Fruit fly (Drosophila melanogaster) whole organism, embryonic: ENCODE measurements around the gene CG34284.

Source experiments
- ATbp ChIP-seq: fragments of 200-800 bp; sonication (Bioruptor generic); optimal IDR thresholded peaks from 2 replicates; lab custom pipeline; 2017; ENCODE audit warnings: missing biosample characterization, mild to moderate bottlenecking, missing genetic modification characterization, missing genetic modification reagents
- Aef1 ChIP-seq: fragments of 200-800 bp; sonication (Bioruptor generic); IDR thresholded peaks from 3 replicates; pipeline ENCODE4 v1.3.6; 2022; ENCODE audit warnings: missing biosample characterization, missing genetic modification characterization
- Atf-2 ChIP-seq: fragments of 200-800 bp; sonication (Bioruptor generic); optimal IDR thresholded peaks from 2 replicates; lab custom pipeline; 2016; ENCODE audit warnings: missing biosample characterization, missing genetic modification characterization
- B-H2 ChIP-seq: fragments of 200-800 bp; sonication (Bioruptor generic); optimal IDR thresholded peaks from 2 replicates; lab custom pipeline; 2018; ENCODE audit warnings: missing biosample characterization, mild to moderate bottlenecking, missing genetic modification characterization
- Bgb ChIP-seq: fragments of 200-800 bp; sonication (Bioruptor generic); IDR thresholded peaks from 2 replicates; pipeline ENCODE4 v1.3.6; 2022; ENCODE audit warnings: missing biosample characterization, missing genetic modification characterization; ENCODE audit not compliant: partially characterized antibody
- CG10431 ChIP-seq: fragments of 200-800 bp; sonication (Bioruptor generic); optimal IDR thresholded peaks from 3 replicates; lab custom pipeline; 2018; ENCODE audit warnings: missing biosample characterization, mild to moderate bottlenecking, missing genetic modification characterization
- CG10462 ChIP-seq: fragments of 200-800 bp; sonication (Bioruptor generic); optimal IDR thresholded peaks from 2 replicates; lab custom pipeline; 2016; ENCODE audit warnings: missing biosample characterization, missing genetic modification characterization
- CG12942 ChIP-seq: fragments of 200-800 bp; sonication (Bioruptor generic); optimal IDR thresholded peaks from 3 replicates; lab custom pipeline; 2016; ENCODE audit warnings: missing biosample characterization, missing genetic modification characterization
- CG15601 ChIP-seq: fragments of 200-800 bp; sonication (Bioruptor generic); optimal IDR thresholded peaks from 3 replicates; lab custom pipeline; 2019; ENCODE audit warnings: missing biosample characterization, mild to moderate bottlenecking, missing genetic modification characterization, moderate library complexity
- CG15696 ChIP-seq: fragments of 200-800 bp; sonication (Bioruptor generic); optimal IDR thresholded peaks from 2 replicates; lab custom pipeline; 2019; ENCODE audit warnings: missing biosample characterization, mild to moderate bottlenecking, missing genetic modification characterization, moderate library complexity
- CG16813 ChIP-seq: fragments of 200-800 bp; sonication (Bioruptor generic); IDR thresholded peaks from 3 replicates; pipeline ENCODE4 v1.3.6; 2022; ENCODE audit warnings: missing biosample characterization, missing genetic modification characterization; ENCODE audit not compliant: partially characterized antibody
- CG1832 ChIP-seq: fragments of 200-800 bp; sonication (Bioruptor generic); optimal IDR thresholded peaks from 2 replicates; lab custom pipeline; 2017; ENCODE audit warnings: missing biosample characterization, mild to moderate bottlenecking, missing genetic modification characterization, inconsistent platforms
- CG2199 ChIP-seq: fragments of 200-800 bp; sonication (Bioruptor generic); IDR thresholded peaks from 3 replicates; pipeline ENCODE4 v1.3.6; 2022; ENCODE audit warnings: missing biosample characterization, missing genetic modification characterization
- CG33557 ChIP-seq: fragments of 200-800 bp; sonication (Bioruptor generic); optimal IDR thresholded peaks from 2 replicates; lab custom pipeline; 2019; ENCODE audit warnings: missing biosample characterization, mild to moderate bottlenecking, missing genetic modification characterization, moderate library complexity
- CG34224 ChIP-seq: fragments of 200-800 bp; sonication (Bioruptor generic); IDR thresholded peaks from 3 replicates; pipeline ENCODE4 v1.3.6; 2022; ENCODE audit warnings: missing biosample characterization, missing genetic modification characterization; ENCODE audit not compliant: partially characterized antibody
- CG42726 ChIP-seq: fragments of 200-800 bp; sonication (Bioruptor generic); IDR thresholded peaks from 2 replicates; pipeline ENCODE4 v1.3.6; 2022; ENCODE audit warnings: missing biosample characterization, missing genetic modification characterization; ENCODE audit not compliant: partially characterized antibody
- CG4360 ChIP-seq: fragments of 200-800 bp; sonication (Bioruptor generic); IDR thresholded peaks from 2 replicates; pipeline ENCODE4 v1.3.6; 2022; ENCODE audit warnings: missing biosample characterization, missing genetic modification characterization
- CG4424 ChIP-seq: fragments of 200-800 bp; sonication (Bioruptor generic); optimal IDR thresholded peaks from 3 replicates; lab custom pipeline; 2016; ENCODE audit warnings: missing biosample characterization, missing genetic modification characterization
- CG6683 ChIP-seq: fragments of 200-800 bp; sonication (Bioruptor generic); optimal IDR thresholded peaks from 2 replicates; lab custom pipeline; 2017; ENCODE audit warnings: missing biosample characterization, mild to moderate bottlenecking, missing genetic modification characterization, missing genetic modification reagents
- CG7839 ChIP-seq: fragments of 200-800 bp; sonication (Bioruptor generic); optimal IDR thresholded peaks from 3 replicates; lab custom pipeline; 2018; ENCODE audit warnings: missing biosample characterization, mild to moderate bottlenecking, missing genetic modification characterization, moderate library complexity
- CG7928 ChIP-seq: fragments of 200-800 bp; sonication (Bioruptor generic); optimal IDR thresholded peaks from 2 replicates; lab custom pipeline; 2017; ENCODE audit warnings: missing biosample characterization, mild to moderate bottlenecking, missing genetic modification characterization
- CG9609 ChIP-seq: fragments of 200-800 bp; sonication (Bioruptor generic); optimal IDR thresholded peaks from 3 replicates; lab custom pipeline; 2016; ENCODE audit warnings: missing biosample characterization, missing genetic modification characterization
- CG9797 ChIP-seq: fragments of 200-800 bp; sonication (Bioruptor generic); optimal IDR thresholded peaks from 3 replicates; lab custom pipeline; 2018; ENCODE audit warnings: missing biosample characterization, mild to moderate bottlenecking, missing genetic modification characterization
- CHES-1-like ChIP-seq: fragments of 200-800 bp; sonication (Bioruptor generic); optimal IDR thresholded peaks from 2 replicates; lab custom pipeline; 2016; ENCODE audit warnings: missing biosample characterization, missing genetic modification characterization
- Doc3 ChIP-seq: fragments of 200-800 bp; sonication (Bioruptor generic); IDR thresholded peaks from 3 replicates; pipeline ENCODE4 v1.3.6; 2022; ENCODE audit warnings: missing biosample characterization, missing genetic modification characterization; ENCODE audit not compliant: partially characterized antibody
- Ets97D ChIP-seq: fragments of 200-800 bp; sonication (Bioruptor generic); optimal IDR thresholded peaks from 3 replicates; lab custom pipeline; 2016; ENCODE audit warnings: missing biosample characterization, missing genetic modification characterization
- Fer1 ChIP-seq: fragments of 200-800 bp; sonication (Bioruptor generic); optimal IDR thresholded peaks from 2 replicates; lab custom pipeline; 2017; ENCODE audit warnings: missing biosample characterization, mild to moderate bottlenecking, missing genetic modification characterization
- H15 ChIP-seq: fragments of 200-800 bp; sonication (Bioruptor generic); IDR thresholded peaks from 3 replicates; pipeline ENCODE4 v1.3.6; 2022; ENCODE audit warnings: missing biosample characterization, missing genetic modification characterization
- Hmr ChIP-seq: fragments of 200-800 bp; sonication (Bioruptor generic); optimal IDR thresholded peaks from 3 replicates; lab custom pipeline; 2017; ENCODE audit warnings: mild to moderate bottlenecking, missing biosample characterization, missing genetic modification reagents, missing genetic modification characterization
- Hmx ChIP-seq: fragments of 200-800 bp; sonication (Bioruptor generic); optimal IDR thresholded peaks from 2 replicates; lab custom pipeline; 2016; ENCODE audit warnings: missing biosample characterization, missing genetic modification characterization
- Rfx ChIP-seq: fragments of 200-800 bp; sonication (Bioruptor generic); IDR thresholded peaks from 2 replicates; pipeline ENCODE4 v1.3.6; 2022; ENCODE audit warnings: missing biosample characterization, missing genetic modification characterization
- Taf1 ChIP-seq: fragments of 200-800 bp; sonication (Bioruptor generic); IDR thresholded peaks from 2 replicates; pipeline ENCODE4 v1.3.6; 2022; ENCODE audit warnings: missing biosample characterization, missing genetic modification characterization
- br ChIP-seq: fragments of >200 bp; optimal IDR thresholded peaks from 2 replicates; lab custom pipeline; 2017
- cg ChIP-seq: fragments of 200-800 bp; sonication (Bioruptor generic); optimal IDR thresholded peaks from 3 replicates; lab custom pipeline; 2019; ENCODE audit warnings: missing biosample characterization, mild to moderate bottlenecking, missing genetic modification characterization, moderate library complexity
- corto ChIP-seq: fragments of 200-800 bp; sonication (Bioruptor generic); optimal IDR thresholded peaks from 2 replicates; lab custom pipeline; 2016; ENCODE audit warnings: missing biosample characterization, mild to moderate bottlenecking, missing genetic modification characterization, moderate library complexity
- crp ChIP-seq, 2 experiments: fragments of 200-800 bp; sonication (Bioruptor generic); optimal IDR thresholded peaks; 2 replicates in 1 of 2; 3 replicates in 1 of 2; lab custom pipeline; 2017; ENCODE audit warnings: missing biosample characterization in 2 of 2, missing genetic modification characterization in 2 of 2, mild to moderate bottlenecking in 1 of 2, moderate library complexity in 1 of 2
- da ChIP-seq: fragments of 200-800 bp; sonication (Bioruptor generic); optimal IDR thresholded peaks from 2 replicates; lab custom pipeline; 2016; ENCODE audit warnings: missing biosample characterization, missing genetic modification characterization
- dpn ChIP-seq, 2 experiments: fragments of 200-800 bp; sonication (Bioruptor generic); optimal IDR thresholded peaks; 3 replicates each; lab custom pipeline; 2016; ENCODE audit warnings: missing biosample characterization in 2 of 2, missing genetic modification characterization in 2 of 2
- fru ChIP-seq: fragments of >200 bp; optimal IDR thresholded peaks from 2 replicates; lab custom pipeline; 2017
- grau ChIP-seq: fragments of 200-800 bp; optimal IDR thresholded peaks from 3 replicates; lab custom pipeline; 2019; ENCODE audit warnings: missing biosample characterization, mild to moderate bottlenecking, missing genetic modification characterization, moderate library complexity
- ham ChIP-seq: fragments of 200-800 bp; sonication (Bioruptor generic); IDR thresholded peaks from 2 replicates; pipeline ENCODE4 v1.3.6; 2022; ENCODE audit warnings: missing biosample characterization, missing genetic modification characterization
- inv ChIP-seq: fragments of 200-800 bp; sonication (Bioruptor generic); IDR thresholded peaks from 2 replicates; pipeline ENCODE4 v1.3.6; 2022; ENCODE audit warnings: missing biosample characterization, missing genetic modification characterization; ENCODE audit not compliant: partially characterized antibody
- kay ChIP-seq: fragments of 200-800 bp; sonication (Bioruptor generic); optimal IDR thresholded peaks from 2 replicates; lab custom pipeline; 2016; ENCODE audit warnings: missing biosample characterization, missing genetic modification characterization
- psq ChIP-seq: fragments of 200-800 bp; sonication (Bioruptor generic); optimal IDR thresholded peaks from 2 replicates; lab custom pipeline; 2017; ENCODE audit warnings: missing biosample characterization, missing genetic modification characterization
- row ChIP-seq: fragments of 200-800 bp; sonication (Bioruptor generic); IDR thresholded peaks from 3 replicates; pipeline ENCODE4 v1.3.6; 2022; ENCODE audit warnings: missing biosample characterization, missing genetic modification characterization
- sens ChIP-seq: fragments of 200-800 bp; sonication (Bioruptor generic); peaks from one replicate; lab custom pipeline; 2016; ENCODE audit warnings: missing biosample characterization, missing genetic modification characterization
- sisA ChIP-seq: fragments of 200-800 bp; sonication (Bioruptor generic); IDR thresholded peaks from 2 replicates; pipeline ENCODE4 v1.3.6; 2022; ENCODE audit warnings: missing biosample characterization, missing genetic modification characterization
- sna ChIP-seq: fragments of 200-800 bp; sonication (Bioruptor generic); IDR thresholded peaks from 2 replicates; pipeline ENCODE4 v1.3.6; 2022; ENCODE audit warnings: missing biosample characterization, missing genetic modification characterization; ENCODE audit not compliant: partially characterized antibody
- tx ChIP-seq: fragments of 200-800 bp; sonication (Bioruptor generic); optimal IDR thresholded peaks from 2 replicates; lab custom pipeline; 2016; ENCODE audit warnings: missing biosample characterization, missing genetic modification characterization
- z ChIP-seq: fragments of 200-800 bp; sonication (Bioruptor generic); IDR thresholded peaks from 3 replicates; pipeline ENCODE4 v1.3.6; 2022; ENCODE audit warnings: missing biosample characterization, missing genetic modification characterization

CG34284 gene

dm6 chr3R:18913856-18914593, 11.3 kb upstream of the CG34284 start (continued):
- TF ChIP-seq B-H2 (GFP tag; lab: Kevin White, UChicago): no peak
- no peak for TF ChIP-seq dpn (GFP tag; optimal IDR thresholded peaks at IDR 0.05; lab: Kevin White, UChicago)
- peak; percentile 57 for TF ChIP-seq Rfx (GFP tag; lab: Robert Waterston, UW)
- peak; percentile 39 for TF ChIP-seq Hmx (GFP tag; lab: Kevin White, UChicago)
- TF ChIP-seq H15: no peak
- TF ChIP-seq CG33557 (GFP tag; lab: Kevin White, UChicago): no peak
- TF ChIP-seq CG15696: no peak
- no peak for TF ChIP-seq Doc3
- no peak for TF ChIP-seq grau
- no peak for TF ChIP-seq CG9797 (GFP tag; lab: Kevin White, UChicago)
- TF ChIP-seq CG10431 (GFP tag; lab: Kevin White, UChicago): no peak
- no peak for TF ChIP-seq corto
- TF ChIP-seq CG10462: peak; percentile 20
- no peak for TF ChIP-seq CG2199 (GFP tag; lab: Robert Waterston, UW)
- TF ChIP-seq ham (GFP tag; lab: Robert Waterston, UW): no peak
- TF ChIP-seq sna (GFP tag; lab: Robert Waterston, UW): peak; percentile 1; the same call in 1 of the 2 replicates
- TF ChIP-seq z (GFP tag; lab: Robert Waterston, UW): peak; percentile 81
- TF ChIP-seq Taf1 (GFP tag; lab: Robert Waterston, UW): no peak
- no peak for TF ChIP-seq CG12942 (GFP tag; lab: Kevin White, UChicago)
- TF ChIP-seq CG7928: no peak
- peak; percentile 92 for TF ChIP-seq sens (GFP tag; lab: Kevin White, UChicago)
- TF ChIP-seq Ets97D (GFP tag; lab: Kevin White, UChicago): no peak
- no peak for TF ChIP-seq CG16813 (GFP tag; lab: Robert Waterston, UW)
- no peak for TF ChIP-seq Bgb (GFP tag; lab: Robert Waterston, UW)
- no peak for TF ChIP-seq kay (GFP tag; lab: Kevin White, UChicago)
- no peak for TF ChIP-seq Fer1 (GFP tag; lab: Kevin White, UChicago)
- no peak for TF ChIP-seq CG6683 (GFP tag; lab: Kevin White, UChicago)
- TF ChIP-seq br (lab: Kevin White, UChicago): no peak
- TF ChIP-seq Atf-2: no peak
- no peak for TF ChIP-seq Aef1
- TF ChIP-seq CG4360 (GFP tag; lab: Robert Waterston, UW): peak; percentile 68
- TF ChIP-seq CG4424 (GFP tag; lab: Kevin White, UChicago): peak; percentile 36
- TF ChIP-seq tx (GFP tag; lab: Kevin White, UChicago): no peak
- no peak for TF ChIP-seq sisA
- TF ChIP-seq CG15601 (tag; lab: Kevin White, UChicago): no peak
- TF ChIP-seq da (GFP tag; lab: Kevin White, UChicago): no peak
- no peak for TF ChIP-seq fru (lab: Kevin White, UChicago)
- TF ChIP-seq CG1832 (GFP tag; lab: Kevin White, UChicago): no peak
- TF ChIP-seq psq: no peak
- peak; percentile 14 for TF ChIP-seq CG7839 (tag; lab: Kevin White, UChicago)
- TF ChIP-seq row (GFP tag; lab: Robert Waterston, UW): peak; percentile 37; the same call in 2 of the 3 replicates
- peak; percentile 9 for TF ChIP-seq cg (GFP tag; lab: Kevin White, UChicago)
- no peak for TF ChIP-seq CHES-1-like (GFP tag; lab: Kevin White, UChicago)
- TF ChIP-seq crp (GFP tag; optimal IDR thresholded peaks at IDR 0.05; lab: Kevin White, UChicago): peak in 1 of 2 experiments; percentile 77
- no peak for TF ChIP-seq ATbp (GFP tag; lab: Kevin White, UChicago)
- no peak for TF ChIP-seq CG42726 (GFP tag; lab: Robert Waterston, UW)
- no peak for TF ChIP-seq inv (GFP tag; lab: Robert Waterston, UW)
- no peak for TF ChIP-seq CG34224
- no peak for TF ChIP-seq Hmr (GFP tag; lab: Kevin White, UChicago)
- TF ChIP-seq CG9609 (GFP tag; lab: Kevin White, UChicago): no peak
